Worm (Caenorhabditis elegans): ENCODE measurements around the gene crn-3.

The crn-3 gene

ce11 chrII:10637681-10638080 lies 49.8 kb downstream of the crn-3 start:
- TF ChIP-seq set-16 (GFP tag; IDR thresholded peaks at IDR 0.05): peak; percentile 80; the same call in 1 of the 2 replicates

- no peak for TF ChIP-seq ZK337.2 (GFP tag; IDR thresholded peaks at IDR 0.05)
- no peak for TF ChIP-seq gei-8 (GFP tag; optimal IDR thresholded peaks at IDR 0.05)
- TF ChIP-seq arid-1 (GFP tag; conservative IDR thresholded peaks at IDR 0.05): no peak
- no peak for TF ChIP-seq T26A8.4 (GFP tag; IDR thresholded peaks at IDR 0.05)
- no peak for TF ChIP-seq dmd-9 (GFP tag; IDR thresholded peaks at IDR 0.05)
- peak in 1 of 2 experiments; percentile 40 for TF ChIP-seq unc-62 (GFP tag; optimal IDR thresholded peaks at IDR 0.05 in 1 of 2)
- no peak for TF ChIP-seq unc-62 (tag; optimal IDR thresholded peaks at IDR 0.05)
- no peak for TF ChIP-seq ztf-7 (tag; optimal IDR thresholded peaks at IDR 0.05)
These were observed 51.3 kb downstream of the crn-3 start, which contains the start of gene M28.9 for ce11 chrII:10639110-10639509. TSS of gene M28.9 (plus strand) at chrII:10639410.

All from whole organism, L4 larva.